Fruit fly (Drosophila melanogaster) whole organism, embryonic: Measurements from ENCODE around the gene CG33969.

Source experiments
- Abd-B ChIP-seq: fragments of 200-800 bp; sonication (Bioruptor generic); optimal IDR thresholded peaks from 2 replicates; lab custom pipeline; 2018; ENCODE audit warnings: missing biosample characterization, mild to moderate bottlenecking, missing genetic modification characterization, moderate library complexity
- CG10147 ChIP-seq: fragments of 200-800 bp; sonication (Bioruptor generic); optimal IDR thresholded peaks from 2 replicates; lab custom pipeline; 2019; ENCODE audit warnings: missing biosample characterization, mild to moderate bottlenecking, missing genetic modification characterization, moderate library complexity
- CG11560 ChIP-seq: fragments of 200-800 bp; sonication (Bioruptor generic); IDR thresholded peaks from 3 replicates; pipeline ENCODE4 v1.3.6; 2022; ENCODE audit warnings: missing biosample characterization, missing genetic modification characterization
- CG12071 ChIP-seq: fragments of 200-800 bp; sonication (Bioruptor generic); optimal IDR thresholded peaks from 3 replicates; lab custom pipeline; 2018; ENCODE audit warnings: missing biosample characterization, mild to moderate bottlenecking, missing genetic modification characterization
- CG12391 ChIP-seq: fragments of 200-800 bp; sonication (Bioruptor generic); optimal IDR thresholded peaks from 3 replicates; lab custom pipeline; 2018; ENCODE audit warnings: missing biosample characterization, mild to moderate bottlenecking, missing genetic modification characterization, moderate library complexity
- CG13894 ChIP-seq: fragments of 200-800 bp; sonication (Bioruptor generic); optimal IDR thresholded peaks from 3 replicates; lab custom pipeline; 2018; ENCODE audit warnings: missing biosample characterization, mild to moderate bottlenecking, missing genetic modification characterization, moderate library complexity
- CG14014 ChIP-seq: fragments of 200-800 bp; sonication (Bioruptor generic); IDR thresholded peaks from 2 replicates; pipeline ENCODE4 v1.3.6; 2022; ENCODE audit warnings: missing biosample characterization, missing genetic modification characterization
- CG14441 ChIP-seq: fragments of 200-800 bp; sonication (Bioruptor generic); IDR thresholded peaks from 2 replicates; pipeline ENCODE4 v1.3.6; 2022; ENCODE audit warnings: missing biosample characterization, missing genetic modification characterization
- CG15696 ChIP-seq: fragments of 200-800 bp; sonication (Bioruptor generic); optimal IDR thresholded peaks from 2 replicates; lab custom pipeline; 2019; ENCODE audit warnings: missing biosample characterization, mild to moderate bottlenecking, missing genetic modification characterization, moderate library complexity
- CG17612 ChIP-seq: fragments of 200-800 bp; sonication (Bioruptor generic); IDR thresholded peaks from 2 replicates; pipeline ENCODE4 v1.3.6; 2022; ENCODE audit warnings: missing biosample characterization, missing genetic modification characterization
- CG18476 ChIP-seq: fragments of 200-800 bp; sonication (Bioruptor generic); optimal IDR thresholded peaks from 2 replicates; lab custom pipeline; 2016; ENCODE audit warnings: missing biosample characterization, mild to moderate bottlenecking, missing genetic modification characterization
- CG2202 ChIP-seq: fragments of 200-800 bp; sonication (Bioruptor generic); optimal IDR thresholded peaks from 2 replicates; lab custom pipeline; 2018; ENCODE audit warnings: missing biosample characterization, mild to moderate bottlenecking, missing genetic modification characterization
- CG3838 ChIP-seq: fragments of 200-800 bp; sonication (Bioruptor generic); optimal IDR thresholded peaks from 3 replicates; lab custom pipeline; 2016; ENCODE audit warnings: missing biosample characterization, missing genetic modification characterization
- CG3995 ChIP-seq: fragments of 200-800 bp; sonication (Bioruptor generic); optimal IDR thresholded peaks from 3 replicates; lab custom pipeline; 2016; ENCODE audit warnings: missing biosample characterization, missing genetic modification characterization
- CG4820 ChIP-seq: fragments of 200-800 bp; sonication (Bioruptor generic); optimal IDR thresholded peaks from 3 replicates; lab custom pipeline; 2016; ENCODE audit warnings: missing biosample characterization, missing genetic modification characterization
- CG7839 ChIP-seq: fragments of 200-800 bp; sonication (Bioruptor generic); optimal IDR thresholded peaks from 3 replicates; lab custom pipeline; 2018; ENCODE audit warnings: missing biosample characterization, mild to moderate bottlenecking, missing genetic modification characterization, moderate library complexity
- CG7928 ChIP-seq: fragments of 200-800 bp; sonication (Bioruptor generic); optimal IDR thresholded peaks from 2 replicates; lab custom pipeline; 2017; ENCODE audit warnings: missing biosample characterization, mild to moderate bottlenecking, missing genetic modification characterization
- CG8359 ChIP-seq: fragments of 200-800 bp; sonication (Bioruptor generic); optimal IDR thresholded peaks from 2 replicates; lab custom pipeline; 2017; ENCODE audit warnings: missing biosample characterization, mild to moderate bottlenecking, missing genetic modification characterization, borderline replicate concordance
- CkIIα-i1 ChIP-seq: fragments of 200-800 bp; sonication (Bioruptor generic); IDR thresholded peaks from 2 replicates; pipeline ENCODE4 v1.3.6; 2022; ENCODE audit warnings: missing biosample characterization, missing genetic modification characterization
- Dip3 ChIP-seq: fragments of 200-800 bp; sonication (Bioruptor generic); optimal IDR thresholded peaks from 3 replicates; lab custom pipeline; 2016; ENCODE audit warnings: missing biosample characterization, missing genetic modification characterization
- Ets97D ChIP-seq: fragments of 200-800 bp; sonication (Bioruptor generic); optimal IDR thresholded peaks from 3 replicates; lab custom pipeline; 2016; ENCODE audit warnings: missing biosample characterization, missing genetic modification characterization
- Fer3 ChIP-seq: fragments of 200-800 bp; sonication (Bioruptor generic); optimal IDR thresholded peaks from 2 replicates; lab custom pipeline; 2018; ENCODE audit warnings: missing biosample characterization, mild to moderate bottlenecking, missing genetic modification characterization, moderate library complexity
- Hr78 ChIP-seq, 2 experiments: fragments of 200-800 bp in 1 of 2; fragments of >200 bp in 1 of 2; sonication (Bioruptor generic) in 1 of 2; optimal IDR thresholded peaks; 2 replicates each; lab custom pipeline; 2017 to 2019; ENCODE audit warnings: missing biosample characterization in 2 of 2, missing genetic modification characterization in 2 of 2, mild to moderate bottlenecking in 1 of 2, moderate library complexity in 1 of 2
- Lhr ChIP-seq: fragments of 200-800 bp; sonication (Bioruptor generic); optimal IDR thresholded peaks from 3 replicates; lab custom pipeline; 2017; ENCODE audit warnings: mild to moderate bottlenecking, missing biosample characterization, missing genetic modification reagents, missing genetic modification characterization
- Lim3 ChIP-seq: fragments of 200-800 bp; sonication (Bioruptor generic); IDR thresholded peaks from 2 replicates; pipeline ENCODE4 v1.3.6; 2022; ENCODE audit warnings: missing biosample characterization, missing genetic modification characterization
- Ptx1 ChIP-seq: fragments of 200-800 bp; sonication (Bioruptor generic); IDR thresholded peaks from 2 replicates; pipeline ENCODE4 v1.3.6; 2022; ENCODE audit warnings: missing biosample characterization, missing genetic modification characterization
- Six4 ChIP-seq: fragments of 200-800 bp; sonication (Bioruptor generic); optimal IDR thresholded peaks from 2 replicates; lab custom pipeline; 2016; ENCODE audit warnings: missing biosample characterization, missing genetic modification characterization
- bcd ChIP-seq: fragments of 200-800 bp; sonication (Bioruptor generic); optimal IDR thresholded peaks from 2 replicates; lab custom pipeline; 2017; ENCODE audit warnings: missing biosample characterization, mild to moderate bottlenecking, missing genetic modification characterization
- cato ChIP-seq: fragments of 200-800 bp; sonication (Bioruptor generic); optimal IDR thresholded peaks from 2 replicates; lab custom pipeline; 2016; ENCODE audit warnings: missing biosample characterization, missing genetic modification characterization, borderline replicate concordance
- dysf ChIP-seq: fragments of 200-800 bp; sonication (Bioruptor generic); IDR thresholded peaks from 3 replicates; pipeline ENCODE4 v1.3.6; 2022; ENCODE audit warnings: missing biosample characterization, missing genetic modification characterization
- ems ChIP-seq: fragments of 200-800 bp; sonication (Bioruptor generic); optimal IDR thresholded peaks from 3 replicates; lab custom pipeline; 2016; ENCODE audit warnings: missing biosample characterization, missing genetic modification characterization
- fd3F ChIP-seq: fragments of 200-800 bp; sonication (Bioruptor generic); optimal IDR thresholded peaks from 2 replicates; lab custom pipeline; 2018; ENCODE audit warnings: missing biosample characterization, mild to moderate bottlenecking, missing genetic modification characterization, moderate library complexity
- fd96Cb ChIP-seq: fragments of 200-800 bp; sonication (Bioruptor generic); optimal IDR thresholded peaks from 2 replicates; lab custom pipeline; 2018; ENCODE audit warnings: missing biosample characterization, mild to moderate bottlenecking, missing genetic modification characterization, moderate library complexity
- gcm2 ChIP-seq: fragments of 200-800 bp; sonication (Bioruptor generic); optimal IDR thresholded peaks from 2 replicates; lab custom pipeline; 2016; ENCODE audit warnings: missing biosample characterization, missing genetic modification characterization
- gem ChIP-seq: fragments of 200-800 bp; sonication (Bioruptor generic); optimal IDR thresholded peaks from 2 replicates; lab custom pipeline; 2019; ENCODE audit warnings: missing biosample characterization, mild to moderate bottlenecking, missing genetic modification characterization, moderate library complexity
- gro ChIP-seq: fragments of 200-800 bp; sonication (Bioruptor generic); optimal IDR thresholded peaks from 2 replicates; lab custom pipeline; 2016; ENCODE audit warnings: missing biosample characterization, missing genetic modification characterization
- gt ChIP-seq: fragments of 200-800 bp; sonication (Bioruptor generic); IDR thresholded peaks from 2 replicates; pipeline ENCODE4 v1.3.6; 2022; ENCODE audit warnings: missing biosample characterization, missing genetic modification characterization
- hbn ChIP-seq: fragments of 200-800 bp; sonication (Bioruptor generic); IDR thresholded peaks from 2 replicates; pipeline ENCODE4 v1.3.6; 2022; ENCODE audit warnings: missing biosample characterization, missing genetic modification characterization; ENCODE audit not compliant: partially characterized antibody
- jing ChIP-seq: fragments of 200-800 bp; sonication (Bioruptor generic); optimal IDR thresholded peaks from 2 replicates; lab custom pipeline; 2018; ENCODE audit warnings: missing biosample characterization, mild to moderate bottlenecking, missing genetic modification characterization
- lbe ChIP-seq: fragments of 200-800 bp; sonication (Bioruptor generic); optimal IDR thresholded peaks from 2 replicates; lab custom pipeline; 2016; ENCODE audit warnings: missing biosample characterization, mild to moderate bottlenecking, missing genetic modification characterization
- maf-S ChIP-seq: fragments of 200-800 bp; sonication (Bioruptor generic); optimal IDR thresholded peaks from 2 replicates; lab custom pipeline; 2016; ENCODE audit warnings: missing biosample characterization, missing genetic modification characterization
- nerfin-2 ChIP-seq: fragments of 200-800 bp; sonication (Bioruptor generic); IDR thresholded peaks from 2 replicates; pipeline ENCODE4 v1.3.6; 2022; ENCODE audit warnings: missing biosample characterization, missing genetic modification characterization; ENCODE audit not compliant: partially characterized antibody
- nmo ChIP-seq: fragments of 200-800 bp; sonication (Bioruptor generic); optimal IDR thresholded peaks from 2 replicates; lab custom pipeline; 2018; ENCODE audit warnings: missing biosample characterization, mild to moderate bottlenecking, missing genetic modification characterization, moderate library complexity
- otp ChIP-seq: fragments of 200-800 bp; sonication (Bioruptor generic); IDR thresholded peaks from 3 replicates; pipeline ENCODE4, ENCODE4 v1.3.6; 2022; ENCODE audit warnings: missing biosample characterization, missing genetic modification characterization
- pho ChIP-seq: fragments of 200-800 bp; sonication (Bioruptor generic); optimal IDR thresholded peaks from 2 replicates; lab custom pipeline; 2016; ENCODE audit warnings: missing biosample characterization, missing genetic modification characterization
- sna ChIP-seq: fragments of 200-800 bp; sonication (Bioruptor generic); IDR thresholded peaks from 2 replicates; pipeline ENCODE4 v1.3.6; 2022; ENCODE audit warnings: missing biosample characterization, missing genetic modification characterization; ENCODE audit not compliant: partially characterized antibody
- toy ChIP-seq: fragments of 200-800 bp; sonication (Bioruptor generic); IDR thresholded peaks from 2 replicates; pipeline ENCODE4 v1.3.6; 2022; ENCODE audit warnings: missing biosample characterization, missing genetic modification characterization
- unc-4 ChIP-seq: fragments of 200-800 bp; sonication (Bioruptor generic); IDR thresholded peaks from 2 replicates; pipeline ENCODE4 v1.3.6; 2022; ENCODE audit warnings: missing biosample characterization, missing genetic modification characterization; ENCODE audit not compliant: partially characterized antibody
- usp ChIP-seq: fragments of >200 bp; optimal IDR thresholded peaks from 2 replicates; lab custom pipeline; 2017; ENCODE audit warnings: missing biosample characterization, missing genetic modification characterization
- wor ChIP-seq: fragments of 200-800 bp; sonication (Bioruptor generic); IDR thresholded peaks from 2 replicates; pipeline ENCODE4 v1.3.6; 2022; ENCODE audit warnings: missing biosample characterization, missing genetic modification characterization
- zf30C ChIP-seq: fragments of 200-800 bp; sonication (Bioruptor generic); optimal IDR thresholded peaks from 3 replicates; lab custom pipeline; 2018; ENCODE audit warnings: missing biosample characterization, mild to moderate bottlenecking, missing genetic modification characterization

CG33969 gene

DNA sequence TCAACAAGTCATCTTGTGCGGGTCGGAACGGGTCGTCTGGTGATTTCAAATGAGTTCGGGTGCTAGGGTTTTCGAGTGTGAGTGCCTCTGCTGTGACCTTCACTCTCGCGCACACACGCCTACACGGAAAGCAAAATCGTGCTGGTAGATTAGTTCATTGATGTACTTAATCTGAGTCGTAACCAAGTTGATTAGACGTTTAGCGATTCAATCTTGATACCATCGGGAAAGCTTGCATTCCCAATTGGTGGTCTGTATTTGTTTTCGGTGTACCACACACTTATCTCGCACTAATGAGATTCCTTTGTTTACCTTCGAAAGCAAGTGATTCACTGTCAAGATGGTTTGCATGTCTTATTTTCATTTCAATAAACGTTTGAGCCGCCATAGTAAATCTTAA is 4.4 kb downstream of the CG33969 start (continued):
- TF ChIP-seq CG8359, result no peak
- peak; percentile 53 for TF ChIP-seq CG7839 (tag; lab: Kevin White, UChicago)
- TF ChIP-seq CG14441 (GFP tag; lab: Robert Waterston, UW), result peak; percentile 60; the same call in 1 of the 2 replicates
- TF ChIP-seq CG3995, result no peak
- TF ChIP-seq CG10147, result no peak
- no peak for TF ChIP-seq jing (GFP tag; lab: Kevin White, UChicago)
- no peak for TF ChIP-seq Lhr
- TF ChIP-seq CkIIα-i1, result no peak
- no peak for TF ChIP-seq Ets97D
- peak; percentile 10 for TF ChIP-seq bcd (GFP tag; lab: Kevin White, UChicago)
- TF ChIP-seq CG14014, result no peak; the same call in 1 of the 2 replicates
- no peak for TF ChIP-seq CG15696
- no peak for TF ChIP-seq unc-4 (GFP tag; lab: Robert Waterston, UW)
- TF ChIP-seq zf30C (GFP tag; lab: Kevin White, UChicago), result peak; percentile 69
- TF ChIP-seq nmo (GFP tag; lab: Kevin White, UChicago), result peak; percentile 0
- TF ChIP-seq CG13894, result peak; percentile 24
- peak; percentile 46 for TF ChIP-seq ems (GFP tag; lab: Kevin White, UChicago)
- TF ChIP-seq CG4820 (GFP tag; lab: Kevin White, UChicago), result no peak
- TF ChIP-seq fd96Cb (tag; lab: Kevin White, UChicago), result no peak
- TF ChIP-seq dysf (GFP tag; lab: Robert Waterston, UW), result peak; percentile 73
- TF ChIP-seq maf-S (GFP tag; lab: Kevin White, UChicago), result no peak
- TF ChIP-seq otp (GFP tag; lab: Robert Waterston, UW), result no peak
- TF ChIP-seq CG2202 (tag; lab: Kevin White, UChicago), result no peak
- no peak for TF ChIP-seq cato (GFP tag; lab: Kevin White, UChicago)
- TF ChIP-seq gt (GFP tag; lab: Robert Waterston, UW), result no peak
- peak; percentile 57 for TF ChIP-seq Ptx1
- TF ChIP-seq CG11560 (tag; lab: Robert Waterston, UW), result no peak
- no peak for TF ChIP-seq hbn
- TF ChIP-seq sna, result no peak
- TF ChIP-seq CG12391 (tag; lab: Kevin White, UChicago), result peak; percentile 20
- no peak for TF ChIP-seq CG17612 (GFP tag; lab: Robert Waterston, UW)
- no peak for TF ChIP-seq toy (GFP tag; lab: Robert Waterston, UW)
- TF ChIP-seq CG7928 (GFP tag; lab: Kevin White, UChicago), result no peak
- peak; percentile 28 for TF ChIP-seq Fer3
- peak in 1 of 2 experiments; percentile 77 for TF ChIP-seq Hr78 (GFP tag; optimal IDR thresholded peaks at IDR 0.05; lab: Kevin White, UChicago)
- no peak for TF ChIP-seq lbe (GFP tag; lab: Kevin White, UChicago)
- peak; percentile 61 for TF ChIP-seq gem (tag; lab: Kevin White, UChicago)
- no peak for TF ChIP-seq nerfin-2 (GFP tag; lab: Robert Waterston, UW)
- TF ChIP-seq CG12071 (GFP tag; lab: Kevin White, UChicago), result peak; percentile 18
- TF ChIP-seq pho (GFP tag; lab: Kevin White, UChicago), result peak; percentile 28
- TF ChIP-seq gro (GFP tag; lab: Kevin White, UChicago), result peak; percentile 73
- peak; percentile 28 for TF ChIP-seq fd3F (GFP tag; lab: Kevin White, UChicago)
- TF ChIP-seq Lim3 (GFP tag; lab: Robert Waterston, UW), result no peak
- no peak for TF ChIP-seq Abd-B (GFP tag; lab: Kevin White, UChicago)
- no peak for TF ChIP-seq usp
- TF ChIP-seq Six4 (GFP tag; lab: Kevin White, UChicago), result no peak
- TF ChIP-seq CG18476 (GFP tag; lab: Kevin White, UChicago), result no peak
- TF ChIP-seq wor (GFP tag; lab: Robert Waterston, UW), result no peak
- TF ChIP-seq gcm2 (GFP tag; lab: Kevin White, UChicago), result no peak
- no peak for TF ChIP-seq Dip3 (GFP tag; lab: Kevin White, UChicago)
- TF ChIP-seq CG3838, result no peak
